Worm (Caenorhabditis elegans) whole organism, young adult: ENCODE measurements around the gene Y49E10.27.

Source experiments
- T07F8.4 ChIP-seq: sonication (generic microtip); optimal IDR thresholded peaks from 2 replicates; lab custom pipeline; 2016; ENCODE audit warnings: mild to moderate bottlenecking, missing genetic modification characterization, moderate library complexity, missing compliant biosample characterization
- Y56A3A.18 ChIP-seq: fragments of 200-800 bp; sonication (Bioruptor generic); IDR thresholded peaks from 2 replicates; pipeline ENCODE4 v1.3.6; 2022; ENCODE audit warnings: missing genetic modification reagents, missing genetic modification characterization, missing compliant biosample characterization
- him-1 ChIP-seq: sonication (generic microtip); optimal IDR thresholded peaks from 2 replicates; lab custom pipeline; 2016; ENCODE audit warnings: missing genotype, missing genetic modification reagents, missing genetic modification characterization, missing compliant biosample characterization
- hlh-26 ChIP-seq: fragments of 200-800 bp; sonication (Bioruptor generic); conservative IDR thresholded peaks from 2 replicates; pipeline ENCODE4 v1.3.6; 2022; ENCODE audit warnings: missing genetic modification reagents, missing genetic modification characterization, missing compliant biosample characterization

DNA sequence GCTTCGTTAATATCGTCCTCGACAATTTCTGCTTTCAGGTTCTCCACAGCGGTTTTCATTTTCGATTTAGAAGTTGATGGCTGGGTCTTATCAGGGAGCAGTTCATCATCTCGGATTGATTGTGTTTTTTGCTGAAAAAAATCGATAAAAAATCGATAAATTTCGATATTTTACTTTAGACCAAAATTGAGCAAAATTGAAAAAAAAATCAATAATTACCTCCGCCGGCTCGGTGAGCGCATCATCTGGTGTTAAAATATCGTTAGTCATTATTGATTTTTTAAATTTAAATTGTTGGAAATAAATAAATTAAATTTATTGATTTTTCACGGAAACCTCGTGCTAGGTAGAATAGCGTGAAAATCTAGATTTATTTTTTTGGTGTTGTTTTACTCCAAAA lies 39.1 kb upstream of the Y49E10.27 start, which contains the start of gene Y49E10.10:
- TF ChIP-seq T07F8.4 (tag; lab: Kevin White, UChicago) = no peak
- no peak for TF ChIP-seq hlh-26 (GFP tag; lab: Robert Waterston, UW)
- no peak for TF ChIP-seq Y56A3A.18
- no peak for TF ChIP-seq him-1 (tag; lab: Kevin White, UChicago)
